Worm (Caenorhabditis elegans) whole organism, L1 larva: ENCODE results near the gene srbc-2.
A peak's percentile ranks its signal among the peaks of the same experiment; 100 is the strongest.

Experiments used
- C16A3.4 ChIP-seq: fragments of 150-350 bp; optimal IDR thresholded peaks from 2 replicates; lab custom pipeline; 2014; ENCODE audit warnings: missing biosample characterization, missing genetic modification characterization
- C34B4.2 ChIP-seq: sonication (generic microtip); optimal IDR thresholded peaks from 2 replicates; lab custom pipeline; 2017; ENCODE audit warnings: mild to moderate bottlenecking, missing genetic modification characterization, missing compliant biosample characterization
- F16B12.6 ChIP-seq: fragments of 150-350 bp; optimal IDR thresholded peaks from 2 replicates; lab custom pipeline; 2014; ENCODE audit warnings: missing biosample characterization, missing genetic modification characterization
- Y116A8C.19 ChIP-seq: sonication (generic microtip); optimal IDR thresholded peaks from 2 replicates; lab custom pipeline; 2016; ENCODE audit warnings: missing compliant biosample characterization, missing genetic modification characterization, borderline replicate concordance
- alr-1 ChIP-seq: fragments of 200-800 bp; sonication (Bioruptor generic); optimal IDR thresholded peaks from 2 replicates; lab custom pipeline; 2018; ENCODE audit warnings: borderline replicate concordance, mild to moderate bottlenecking, missing genetic modification characterization, missing compliant biosample characterization
- ama-1 ChIP-seq: fragments of 150-350 bp; optimal IDR thresholded peaks from 2 replicates; lab custom pipeline; 2014
- ceh-8 ChIP-seq: fragments of 200-800 bp; sonication (Bioruptor generic); optimal IDR thresholded peaks from 2 replicates; lab custom pipeline; 2018; ENCODE audit warnings: mild to moderate bottlenecking, missing genetic modification characterization, moderate library complexity, missing compliant biosample characterization
- ceh-88 ChIP-seq: fragments of 200-800 bp; sonication (Bioruptor generic); IDR thresholded peaks from 2 replicates; pipeline ENCODE4 v1.3.6; 2022; ENCODE audit warnings: missing genetic modification characterization, missing compliant biosample characterization
- ces-1 ChIP-seq: fragments of 150-350 bp; optimal IDR thresholded peaks from 2 replicates; lab custom pipeline; 2014; ENCODE audit warnings: missing biosample characterization, missing genetic modification reagents, missing genetic modification characterization
- dsc-1 ChIP-seq: sonication (generic microtip); optimal IDR thresholded peaks from 2 replicates; lab custom pipeline; 2016; ENCODE audit warnings: mild to moderate bottlenecking, missing genetic modification characterization, missing compliant biosample characterization
- egl-13 ChIP-seq: sonication (generic microtip); optimal IDR thresholded peaks from 2 replicates; lab custom pipeline; 2016; ENCODE audit warnings: missing genotype, missing genetic modification reagents, missing genetic modification characterization, missing compliant biosample characterization
- egl-27 ChIP-seq, 2 experiments: fragments of 150-350 bp in 1 of 2; sonication (generic microtip); optimal IDR thresholded peaks; 3 replicates each; lab custom pipeline; 2017 to 2018; ENCODE audit warnings: missing biosample characterization in 2 of 2, missing genetic modification characterization in 2 of 2, missing genetic modification reagents in 2 of 2
- elt-2 ChIP-seq: sonication (generic microtip); optimal IDR thresholded peaks from 2 replicates; lab custom pipeline; 2016; ENCODE audit warnings: missing genetic modification characterization, mild to moderate bottlenecking, inconsistent platforms, missing compliant biosample characterization, missing genetic modification reagents
- ets-5 ChIP-seq: fragments of 200-800 bp; sonication (Bioruptor generic); IDR thresholded peaks from 2 replicates; pipeline ENCODE4 v1.3.6; 2022; ENCODE audit warnings: missing genetic modification characterization, missing compliant biosample characterization
- fkh-10 ChIP-seq: sonication (generic microtip); optimal IDR thresholded peaks from 2 replicates; lab custom pipeline; 2017; ENCODE audit warnings: missing biosample characterization, missing genetic modification reagents, missing genetic modification characterization
- fkh-4 ChIP-seq: sonication (generic microtip); optimal IDR thresholded peaks from 2 replicates; lab custom pipeline; 2016; ENCODE audit warnings: missing compliant biosample characterization, missing genetic modification characterization, borderline replicate concordance
- fkh-8 ChIP-seq: sonication (generic microtip); optimal IDR thresholded peaks from 2 replicates; lab custom pipeline; 2016; ENCODE audit warnings: mild to moderate bottlenecking, missing genetic modification characterization, missing compliant biosample characterization
- fos-1 ChIP-seq: fragments of 150-350 bp; optimal IDR thresholded peaks from 2 replicates; lab custom pipeline; 2014; ENCODE audit warnings: missing biosample characterization, missing genetic modification characterization
- hlh-17 ChIP-seq: fragments of 200-800 bp; sonication (Bioruptor generic); optimal IDR thresholded peaks from 2 replicates; lab custom pipeline; 2018; ENCODE audit warnings: missing genetic modification characterization, mild to moderate bottlenecking, missing compliant biosample characterization, moderate library complexity, borderline replicate concordance
- hpl-2 ChIP-seq: fragments of 150-350 bp; optimal IDR thresholded peaks from 2 replicates; lab custom pipeline; 2014; ENCODE audit warnings: missing biosample characterization, missing genetic modification reagents, missing genetic modification characterization
- isw-1 ChIP-seq: fragments of 200-800 bp; sonication (Bioruptor generic); IDR thresholded peaks from 2 replicates; pipeline ENCODE4 v1.3.6; 2022; ENCODE audit warnings: missing genetic modification characterization, missing compliant biosample characterization
- lin-14 ChIP-seq: fragments of 200-800 bp; sonication (Bioruptor generic); optimal IDR thresholded peaks from 2 replicates; lab custom pipeline; 2018; ENCODE audit warnings: mild to moderate bottlenecking, missing genetic modification characterization, moderate library complexity, missing compliant biosample characterization
- lin-35 ChIP-seq, 2 experiments: fragments of 150-350 bp; optimal IDR thresholded peaks; 2 replicates each; lab custom pipeline; 2014; ENCODE audit warnings: missing biosample characterization in 2 of 2, missing genetic modification characterization in 2 of 2, missing genetic modification reagents in 2 of 2
- lsy-2 ChIP-seq, 2 experiments: fragments of 150-350 bp; optimal IDR thresholded peaks; 2 replicates each; lab custom pipeline; 2014; ENCODE audit warnings: missing biosample characterization in 2 of 2, missing genetic modification characterization in 2 of 2
- mab-9 ChIP-seq: fragments of 200-800 bp; sonication (Bioruptor generic); IDR thresholded peaks from 2 replicates; pipeline ENCODE4 v1.3.6; 2022; ENCODE audit warnings: missing genetic modification reagents, missing genetic modification characterization, missing compliant biosample characterization
- mdl-1 ChIP-seq, 2 experiments: fragments of 150-350 bp; optimal IDR thresholded peaks; 2 replicates each; lab custom pipeline; 2014 to 2017; ENCODE audit warnings: missing biosample characterization in 2 of 2, missing genetic modification characterization in 2 of 2, inconsistent platforms in 1 of 2
- mep-1 ChIP-seq: fragments of 150-350 bp; optimal IDR thresholded peaks from 2 replicates; lab custom pipeline; 2014; ENCODE audit warnings: missing biosample characterization, missing genetic modification characterization
- nhr-12 ChIP-seq: sonication (generic microtip); optimal IDR thresholded peaks from 2 replicates; lab custom pipeline; 2017; ENCODE audit warnings: missing biosample characterization, missing genetic modification characterization
- nhr-19 ChIP-seq: fragments of 200-800 bp; sonication (Bioruptor generic); conservative IDR thresholded peaks from 2 replicates; pipeline ENCODE4 v1.3.6; 2022; ENCODE audit warnings: missing genetic modification characterization, missing compliant biosample characterization
- nhr-20 ChIP-seq: sonication (generic microtip); optimal IDR thresholded peaks from 2 replicates; lab custom pipeline; 2016; ENCODE audit warnings: mild to moderate bottlenecking, missing genetic modification characterization, missing compliant biosample characterization
- nhr-28 ChIP-seq: fragments of 150-350 bp; optimal IDR thresholded peaks from 2 replicates; lab custom pipeline; 2014; ENCODE audit warnings: missing biosample characterization, missing genetic modification characterization
- nhr-47 ChIP-seq: sonication (generic microtip); optimal IDR thresholded peaks from 2 replicates; lab custom pipeline; 2016; ENCODE audit warnings: mild to moderate bottlenecking, missing genetic modification characterization, moderate library complexity, missing compliant biosample characterization
- nhr-76 ChIP-seq: sonication (generic microtip); optimal IDR thresholded peaks from 2 replicates; lab custom pipeline; 2017; ENCODE audit warnings: missing biosample characterization, missing genetic modification characterization
- nhr-77 ChIP-seq: fragments of 150-350 bp; optimal IDR thresholded peaks from 2 replicates; lab custom pipeline; 2014; ENCODE audit warnings: missing biosample characterization, missing genetic modification characterization
- nhr-85 ChIP-seq: sonication (generic microtip); peaks from one replicate; lab custom pipeline; 2016; ENCODE audit warnings: missing genetic modification characterization, inconsistent platforms, missing compliant biosample characterization
- nhr-90 ChIP-seq: sonication (generic microtip); optimal IDR thresholded peaks from 2 replicates; lab custom pipeline; 2016; ENCODE audit warnings: mild to moderate bottlenecking, missing genetic modification characterization, missing compliant biosample characterization; ENCODE audit not compliant: poor library complexity
- pag-3 ChIP-seq: sonication (generic microtip); optimal IDR thresholded peaks from 2 replicates; lab custom pipeline; 2017; ENCODE audit warnings: missing genetic modification characterization, mild to moderate bottlenecking, missing compliant biosample characterization, antibody characterized with exemption, borderline replicate concordance; ENCODE audit not compliant: insufficient read depth
- pax-3 ChIP-seq: fragments of 200-800 bp; sonication (Bioruptor generic); optimal IDR thresholded peaks from 2 replicates; lab custom pipeline; 2018; ENCODE audit warnings: mild to moderate bottlenecking, missing genetic modification characterization, moderate library complexity, missing compliant biosample characterization
- pqm-1 ChIP-seq: sonication (generic microtip); optimal IDR thresholded peaks from 3 replicates; lab custom pipeline; 2017; ENCODE audit warnings: missing biosample characterization, missing genetic modification characterization
- sptf-1 ChIP-seq: fragments of 150-350 bp; optimal IDR thresholded peaks from 2 replicates; lab custom pipeline; 2014; ENCODE audit warnings: missing biosample characterization, missing genetic modification characterization
- tbx-2 ChIP-seq: sonication (generic microtip); optimal IDR thresholded peaks from 2 replicates; lab custom pipeline; 2016; ENCODE audit warnings: missing genetic modification characterization, missing compliant biosample characterization
- tlp-1 ChIP-seq: fragments of 150-350 bp; optimal IDR thresholded peaks from 2 replicates; lab custom pipeline; 2014; ENCODE audit warnings: missing biosample characterization, missing genetic modification characterization
- unc-130 ChIP-seq: fragments of 150-350 bp; optimal IDR thresholded peaks from 2 replicates; lab custom pipeline; 2017; ENCODE audit warnings: missing biosample characterization, missing genetic modification characterization, inconsistent platforms
- unc-30 ChIP-seq: sonication (generic microtip); optimal IDR thresholded peaks from 2 replicates; lab custom pipeline; 2017; ENCODE audit warnings: missing biosample characterization, missing genetic modification characterization
- unc-62 ChIP-seq: fragments of 150-350 bp; optimal IDR thresholded peaks from 2 replicates; lab custom pipeline; 2014; ENCODE audit warnings: missing biosample characterization, missing genetic modification reagents, missing genetic modification characterization
- unc-86 ChIP-seq: sonication (generic microtip); optimal IDR thresholded peaks from 2 replicates; lab custom pipeline; 2016; ENCODE audit warnings: missing genetic modification characterization, missing compliant biosample characterization
- unc-98 ChIP-seq: fragments of 200-800 bp; sonication (Bioruptor generic); IDR thresholded peaks from 2 replicates; pipeline ENCODE4 v1.3.6; 2022; ENCODE audit warnings: missing genetic modification characterization, missing compliant biosample characterization
- vab-15 ChIP-seq: sonication (generic microtip); optimal IDR thresholded peaks from 2 replicates; lab custom pipeline; 2017; ENCODE audit warnings: missing genotype, mild to moderate bottlenecking, missing genetic modification characterization, missing compliant biosample characterization
- zag-1 ChIP-seq: fragments of 150-350 bp; optimal IDR thresholded peaks from 2 replicates; lab custom pipeline; 2014; ENCODE audit warnings: missing biosample characterization, missing genetic modification characterization
- zip-4 ChIP-seq: fragments of 200-800 bp; sonication (Bioruptor generic); optimal IDR thresholded peaks from 2 replicates; lab custom pipeline; 2018; ENCODE audit warnings: mild to moderate bottlenecking, missing genetic modification characterization, moderate library complexity, missing compliant biosample characterization
- ztf-11 ChIP-seq, 2 experiments: sonication (generic microtip); optimal IDR thresholded peaks; 2 replicates each; lab custom pipeline; 2016 to 2017; ENCODE audit warnings: missing genetic modification characterization in 2 of 2, missing biosample characterization in 1 of 2, missing compliant biosample characterization in 1 of 2
- ztf-4 ChIP-seq: fragments of 150-350 bp; optimal IDR thresholded peaks from 2 replicates; lab custom pipeline; 2014; ENCODE audit warnings: missing biosample characterization, missing genetic modification characterization

srbc-2 gene

DNA sequence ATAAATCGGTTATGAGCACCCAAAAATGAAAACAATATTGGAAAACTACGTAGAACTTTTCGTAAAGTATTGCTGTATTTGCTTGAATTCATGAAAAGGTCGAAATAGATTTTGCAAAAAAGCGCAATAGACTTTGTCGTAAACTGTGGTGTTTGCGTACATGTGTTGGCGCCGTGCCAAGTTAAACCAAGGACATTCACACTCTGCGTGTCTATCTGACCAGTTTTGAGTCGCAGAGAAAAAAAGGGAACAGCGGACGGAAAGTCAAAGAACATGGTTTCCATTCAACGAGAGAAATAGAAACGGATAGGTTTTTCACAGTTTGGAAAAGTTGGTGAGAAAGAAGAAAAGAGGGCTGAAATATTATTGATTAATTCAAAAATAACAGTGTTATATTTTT lies 14.1 kb upstream of the srbc-2 start (continued):
- TF ChIP-seq zag-1 (tag; lab: Kevin White, UChicago) (no peak), fkh-8 (peak; percentile 23), pag-3 (tag; lab: Kevin White, UChicago) (peak; percentile 76), fkh-4 (tag; lab: Kevin White, UChicago) (no peak), unc-86 (tag; lab: Kevin White, UChicago) (peak; percentile 16), nhr-85 (tag; lab: Kevin White, UChicago) (peak; percentile 99), ces-1 (GFP tag; lab: Kevin White, UChicago) (no peak), fkh-10 (GFP tag; lab: Kevin White, UChicago) (no peak), ztf-11 (tag; optimal IDR thresholded peaks at IDR 0.05; lab: Kevin White, UChicago) (no peak), tlp-1 (tag; lab: Kevin White, UChicago) (no peak), nhr-47 (tag; lab: Kevin White, UChicago) (peak; percentile 79), ceh-88 (GFP tag; lab: Robert Waterston, UW) (no peak), C34B4.2 (tag; lab: Kevin White, UChicago) (no peak), lin-35 (GFP tag; optimal IDR thresholded peaks at IDR 0.05; lab: Kevin White, UChicago) (peak; percentile 70 to 87), F16B12.6 (tag; lab: Kevin White, UChicago) (peak; percentile 85), mab-9 (GFP tag; lab: Robert Waterston, UW) (no peak), C16A3.4 (tag; lab: Kevin White, UChicago) (peak; percentile 78), egl-13 (tag; lab: Kevin White, UChicago) (no peak), nhr-12 (tag; lab: Kevin White, UChicago) (no peak), nhr-19 (GFP tag; lab: Robert Waterston, UW) (peak; percentile 87), elt-2 (no peak), unc-130 (tag; lab: Kevin White, UChicago) (peak; percentile 79), ceh-8 (no peak), lsy-2 (tag; optimal IDR thresholded peaks at IDR 0.05; lab: Kevin White, UChicago) (peak; percentile 68 to 88), isw-1 (GFP tag; lab: Robert Waterston, UW) (peak; percentile 11), nhr-20 (peak; percentile 95), mdl-1 (tag; optimal IDR thresholded peaks at IDR 0.05; lab: Kevin White, UChicago) (peak in 1 of 2 experiments; percentile 81), ztf-4 (peak; percentile 30), ama-1 (lab: Kevin White, UChicago) (no peak), hpl-2 (GFP tag; lab: Kevin White, UChicago) (peak; percentile 64), tbx-2 (tag; lab: Kevin White, UChicago) (peak; percentile 82), unc-30 (no peak), nhr-28 (tag; lab: Kevin White, UChicago) (no peak), nhr-77 (tag; lab: Kevin White, UChicago) (peak; percentile 73), egl-27 (tag; optimal IDR thresholded peaks at IDR 0.05; lab: Kevin White, UChicago) (no peak)

DNA sequence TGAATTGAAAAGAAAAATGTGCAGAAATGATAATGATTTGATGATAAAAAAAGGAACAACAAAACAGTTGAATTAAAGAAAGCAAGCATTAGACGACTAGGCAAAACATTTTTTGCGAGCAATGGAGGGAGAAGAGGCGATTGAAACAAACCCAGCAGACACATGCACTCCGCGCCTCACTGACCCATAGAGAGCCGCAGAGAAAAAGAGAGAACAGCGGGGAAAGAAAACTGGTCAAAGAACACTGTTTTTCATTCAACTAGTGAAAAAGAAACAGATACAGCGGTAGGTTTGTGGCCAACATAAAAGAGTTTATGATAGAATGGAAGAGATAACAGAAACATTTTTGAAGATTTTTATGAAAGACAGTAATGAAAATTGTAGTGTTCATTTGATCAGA lies 11.4 kb upstream of the srbc-2 start:
- no peak for TF ChIP-seq nhr-77 (tag; lab: Kevin White, UChicago)
- no peak for TF ChIP-seq fos-1
- peak; percentile 85 for TF ChIP-seq lin-14 (GFP tag; lab: Kevin White, UChicago)
- no peak for TF ChIP-seq egl-27 (tag; optimal IDR thresholded peaks at IDR 0.05; lab: Kevin White, UChicago)
- no peak for TF ChIP-seq unc-62 (GFP tag; lab: Kevin White, UChicago)
- TF ChIP-seq zip-4 (GFP tag; lab: Kevin White, UChicago): no peak
- TF ChIP-seq nhr-47 (tag; lab: Kevin White, UChicago): peak; percentile 21
- no peak for TF ChIP-seq unc-98
- no peak for TF ChIP-seq sptf-1 (tag; lab: Kevin White, UChicago)
- TF ChIP-seq nhr-20: peak; percentile 60
- TF ChIP-seq vab-15 (tag; lab: Kevin White, UChicago): no peak
- TF ChIP-seq mab-9 (GFP tag; lab: Robert Waterston, UW): no peak
- no peak for TF ChIP-seq Y116A8C.19 (tag; lab: Kevin White, UChicago)
- TF ChIP-seq pqm-1: no peak
- no peak for TF ChIP-seq dsc-1
- TF ChIP-seq mep-1 (tag; lab: Kevin White, UChicago): no peak
- TF ChIP-seq lin-35 (GFP tag; optimal IDR thresholded peaks at IDR 0.05; lab: Kevin White, UChicago): peak in 1 of 2 experiments; percentile 14
- TF ChIP-seq nhr-90 (tag; lab: Kevin White, UChicago): no peak
- no peak for TF ChIP-seq pax-3 (tag; lab: Kevin White, UChicago)
- TF ChIP-seq nhr-76 (tag; lab: Kevin White, UChicago): no peak
- TF ChIP-seq ztf-4: no peak
- no peak for TF ChIP-seq lsy-2 (tag; optimal IDR thresholded peaks at IDR 0.05; lab: Kevin White, UChicago)
- TF ChIP-seq ets-5 (GFP tag; lab: Robert Waterston, UW): no peak
- no peak for TF ChIP-seq alr-1 (tag; lab: Kevin White, UChicago)
- TF ChIP-seq hlh-17 (GFP tag; lab: Kevin White, UChicago): no peak
